Worm (Caenorhabditis elegans) whole organism, L3 larva: ENCODE data around the gene T20B12.5.

Source experiments
- R02D3.7 ChIP-seq: fragments of 150-350 bp; optimal IDR thresholded peaks from 2 replicates; lab custom pipeline; 2014; ENCODE audit warnings: missing biosample characterization, missing genetic modification characterization
- aly-2 ChIP-seq: fragments of 150-350 bp; optimal IDR thresholded peaks from 2 replicates; lab custom pipeline; 2014; ENCODE audit warnings: missing biosample characterization, missing genetic modification characterization
- ama-1 ChIP-seq: fragments of 150-350 bp; optimal IDR thresholded peaks from 2 replicates; lab custom pipeline; 2018
- ceh-16 ChIP-seq: sonication (generic microtip); optimal IDR thresholded peaks from 2 replicates; lab custom pipeline; 2017; ENCODE audit warnings: missing biosample characterization, missing genetic modification characterization
- ceh-28 ChIP-seq: fragments of 150-350 bp; optimal IDR thresholded peaks from 2 replicates; lab custom pipeline; 2014; ENCODE audit warnings: missing biosample characterization, missing genetic modification reagents, missing genetic modification characterization
- ceh-82 ChIP-seq: fragments of 150-350 bp; optimal IDR thresholded peaks from 2 replicates; lab custom pipeline; 2014; ENCODE audit warnings: missing biosample characterization, missing genetic modification characterization
- ceh-9 ChIP-seq: sonication (generic microtip); optimal IDR thresholded peaks from 2 replicates; lab custom pipeline; 2018; ENCODE audit warnings: missing biosample characterization, missing genetic modification characterization
- egl-27 ChIP-seq: sonication (generic microtip); optimal IDR thresholded peaks from 4 replicates; lab custom pipeline; 2017; ENCODE audit warnings: missing biosample characterization, missing genetic modification reagents, missing genetic modification characterization
- elt-1 ChIP-seq: fragments of 150-350 bp; optimal IDR thresholded peaks from 2 replicates; lab custom pipeline; 2014; ENCODE audit warnings: missing biosample characterization, missing genetic modification characterization
- elt-2 ChIP-seq: sonication (generic microtip); optimal IDR thresholded peaks from 2 replicates; lab custom pipeline; 2016; ENCODE audit warnings: missing genetic modification reagents, mild to moderate bottlenecking, missing genetic modification characterization, missing compliant biosample characterization
- elt-3 ChIP-seq, 3 experiments: fragments of 150-350 bp in 1 of 3; sonication (generic microtip) in 2 of 3; optimal IDR thresholded peaks; 2 replicates in 2 of 3; 4 replicates in 1 of 3; lab custom pipeline; 2014 to 2017; ENCODE audit warnings: missing biosample characterization in 3 of 3, missing genetic modification characterization in 3 of 3
- fkh-10 ChIP-seq: sonication (generic microtip); optimal IDR thresholded peaks from 2 replicates; lab custom pipeline; 2017; ENCODE audit warnings: missing biosample characterization, missing genetic modification reagents, missing genetic modification characterization
- fkh-2 ChIP-seq: fragments of 150-350 bp; optimal IDR thresholded peaks from 2 replicates; lab custom pipeline; 2014; ENCODE audit warnings: missing biosample characterization, missing genetic modification reagents, missing genetic modification characterization
- hmg-11 ChIP-seq: sonication (generic microtip); optimal IDR thresholded peaks from 2 replicates; lab custom pipeline; 2016; ENCODE audit warnings: missing genetic modification characterization, missing compliant biosample characterization
- lin-15B ChIP-seq: fragments of 150-350 bp; optimal IDR thresholded peaks from 2 replicates; lab custom pipeline; 2014; ENCODE audit warnings: missing biosample characterization, missing genetic modification characterization
- lin-39 ChIP-seq: fragments of 150-350 bp; optimal IDR thresholded peaks from 2 replicates; lab custom pipeline; 2018; ENCODE audit warnings: missing biosample characterization, missing genetic modification reagents, missing genetic modification characterization
- lsy-12 ChIP-seq: sonication (generic microtip); optimal IDR thresholded peaks from 2 replicates; lab custom pipeline; 2016; ENCODE audit warnings: mild to moderate bottlenecking, missing genetic modification characterization, missing compliant biosample characterization
- mdl-1 ChIP-seq: fragments of 150-350 bp; optimal IDR thresholded peaks from 2 replicates; lab custom pipeline; 2014; ENCODE audit warnings: missing biosample characterization, missing genetic modification characterization
- mml-1 ChIP-seq: fragments of 150-350 bp; sonication (generic microtip); optimal IDR thresholded peaks from 3 replicates; lab custom pipeline; 2014; ENCODE audit warnings: missing biosample characterization, missing genetic modification characterization
- nfya-1 ChIP-seq: sonication (generic microtip); optimal IDR thresholded peaks from 2 replicates; lab custom pipeline; 2017; ENCODE audit warnings: missing genetic modification characterization, mild to moderate bottlenecking, missing compliant biosample characterization, antibody characterized with exemption, moderate library complexity; ENCODE audit not compliant: insufficient read depth
- nhr-12 ChIP-seq: fragments of 150-350 bp; optimal IDR thresholded peaks from 2 replicates; lab custom pipeline; 2014; ENCODE audit warnings: missing biosample characterization, missing genetic modification characterization
- nhr-23 ChIP-seq: fragments of 150-350 bp; optimal IDR thresholded peaks from 2 replicates; lab custom pipeline; 2014; ENCODE audit warnings: missing biosample characterization, missing genetic modification reagents, missing genetic modification characterization
- nhr-237 ChIP-seq: fragments of 150-350 bp; optimal IDR thresholded peaks from 2 replicates; lab custom pipeline; 2014; ENCODE audit warnings: missing biosample characterization, missing genetic modification characterization
- nhr-25 ChIP-seq: sonication (generic microtip); optimal IDR thresholded peaks from 2 replicates; lab custom pipeline; 2017; ENCODE audit warnings: missing biosample characterization, missing genetic modification characterization
- nhr-43 ChIP-seq: sonication (generic microtip); optimal IDR thresholded peaks from 2 replicates; lab custom pipeline; 2016; ENCODE audit warnings: mild to moderate bottlenecking, missing genetic modification characterization, missing compliant biosample characterization; ENCODE audit not compliant: poor library complexity, severe bottlenecking
- nhr-67 ChIP-seq: fragments of 150-350 bp; optimal IDR thresholded peaks from 2 replicates; lab custom pipeline; 2014; ENCODE audit warnings: missing biosample characterization, missing genetic modification characterization
- nhr-77 ChIP-seq: fragments of 150-350 bp; optimal IDR thresholded peaks from 2 replicates; lab custom pipeline; 2014; ENCODE audit warnings: missing biosample characterization, missing genetic modification characterization
- pha-4 ChIP-seq: fragments of 150-350 bp; optimal IDR thresholded peaks from 2 replicates; lab custom pipeline; 2014; ENCODE audit warnings: missing biosample characterization, missing genetic modification reagents, missing genetic modification characterization
- pqm-1 ChIP-seq: fragments of 150-350 bp; optimal IDR thresholded peaks from 2 replicates; lab custom pipeline; 2017; ENCODE audit warnings: missing biosample characterization, missing genetic modification characterization, inconsistent platforms
- skn-1 ChIP-seq: fragments of 150-350 bp; optimal IDR thresholded peaks from 2 replicates; lab custom pipeline; 2014; ENCODE audit warnings: missing biosample characterization, missing genetic modification characterization
- snpc-4 ChIP-seq: fragments of 150-350 bp; optimal IDR thresholded peaks from 2 replicates; lab custom pipeline; 2014; ENCODE audit warnings: missing biosample characterization, missing genetic modification characterization
- unc-39 ChIP-seq: sonication (generic microtip); optimal IDR thresholded peaks from 4 replicates; lab custom pipeline; 2017; ENCODE audit warnings: missing biosample characterization, missing genetic modification characterization
- unc-62 ChIP-seq: fragments of 150-350 bp; sonication (generic microtip); optimal IDR thresholded peaks from 4 replicates; lab custom pipeline; 2014; ENCODE audit warnings: missing biosample characterization, missing genetic modification reagents, missing genetic modification characterization
- zag-1 ChIP-seq: fragments of 150-350 bp; optimal IDR thresholded peaks from 2 replicates; lab custom pipeline; 2014; ENCODE audit warnings: missing biosample characterization, missing genetic modification characterization
- ztf-11 ChIP-seq: fragments of 150-350 bp; optimal IDR thresholded peaks from 2 replicates; lab custom pipeline; 2014; ENCODE audit warnings: missing biosample characterization, missing genetic modification characterization
- ztf-4 ChIP-seq: fragments of 150-350 bp; optimal IDR thresholded peaks from 2 replicates; lab custom pipeline; 2014; ENCODE audit warnings: missing biosample characterization, missing genetic modification characterization

The T20B12.5 gene

ce11 chrIII:7347049-7347448 lies 19.9 kb downstream of the T20B12.5 start, which contains the start of gene F08F8.7:
Gene F08F8.7, minus strand, starts transcription at chrIII:7347149.
- TF ChIP-seq elt-3 (tag; optimal IDR thresholded peaks at IDR 0.05; lab: Kevin White, UChicago), result no peak
- TF ChIP-seq, all 47 proteins: peak for 0

- TF ChIP-seq lin-15B (tag; lab: Kevin White, UChicago), result no peak
- no peak for TF ChIP-seq ceh-9
- TF ChIP-seq nhr-77 (tag; lab: Kevin White, UChicago), result no peak
- no peak for TF ChIP-seq zag-1 (tag; lab: Kevin White, UChicago)
- no peak for TF ChIP-seq R02D3.7
- TF ChIP-seq nhr-12 (tag; lab: Kevin White, UChicago), result no peak
- TF ChIP-seq ceh-16 (tag; lab: Kevin White, UChicago), result no peak
- TF ChIP-seq mdl-1 (tag; lab: Kevin White, UChicago), result no peak
- no peak for TF ChIP-seq fkh-2 (tag; lab: Kevin White, UChicago)
- no peak for TF ChIP-seq nhr-237 (tag; lab: Kevin White, UChicago)
- no peak for TF ChIP-seq nhr-23
- no peak for TF ChIP-seq nhr-43 (tag; lab: Kevin White, UChicago)
- TF ChIP-seq skn-1 (tag; lab: Kevin White, UChicago), result no peak
Measured at ce11 chrIII:7343389-7343788, 23.5 kb downstream of the T20B12.5 start, which contains the start of gene F08F8.6. Gene F08F8.6, plus strand, starts transcription at chrIII:7343689.

- TF ChIP-seq ama-1 (lab: Kevin White, UChicago), result no peak
- TF ChIP-seq ceh-28 (tag; lab: Kevin White, UChicago), result no peak
- no peak for TF ChIP-seq ztf-11
- no peak for TF ChIP-seq aly-2 (tag; lab: Kevin White, UChicago)
- TF ChIP-seq ceh-82 (tag; lab: Kevin White, UChicago), result no peak
- no peak for TF ChIP-seq nhr-237 (tag; lab: Kevin White, UChicago)
- no peak for TF ChIP-seq elt-2 (tag; lab: Kevin White, UChicago)
- no peak for TF ChIP-seq snpc-4 (tag; lab: Kevin White, UChicago)
- no peak for TF ChIP-seq ceh-16 (tag; lab: Kevin White, UChicago)
- TF ChIP-seq elt-1 (tag; lab: Kevin White, UChicago), result no peak
- TF ChIP-seq zag-1 (tag; lab: Kevin White, UChicago), result no peak
- TF ChIP-seq unc-39 (tag; lab: Kevin White, UChicago), result no peak
- no peak for TF ChIP-seq nhr-12 (tag; lab: Kevin White, UChicago)
- no peak for TF ChIP-seq egl-27 (tag; lab: Kevin White, UChicago)
- TF ChIP-seq pqm-1 (tag; lab: Kevin White, UChicago), result no peak
- no peak for TF ChIP-seq nhr-67
- TF ChIP-seq lin-15B (tag; lab: Kevin White, UChicago), result no peak
- no peak for TF ChIP-seq fkh-10 (GFP tag; lab: Kevin White, UChicago)
- no peak for TF ChIP-seq mdl-1 (tag; lab: Kevin White, UChicago)
- no peak for TF ChIP-seq pha-4 (tag; lab: Kevin White, UChicago)
Measured at ce11 chrIII:7339138-7339537, 27.8 kb downstream of the T20B12.5 start.

ce11 chrIII:7338693-7339092 lies 28.2 kb downstream of the T20B12.5 start, which contains the start of gene kap-1:
Gene kap-1, plus strand, starts transcription at chrIII:7338835.
- TF ChIP-seq nfya-1 (tag; lab: Kevin White, UChicago) (peak; percentile 33), ama-1 (lab: Kevin White, UChicago) (peak; percentile 90), unc-62 (GFP tag; lab: Kevin White, UChicago) (no peak), ztf-4 (tag; lab: Kevin White, UChicago) (no peak), mdl-1 (tag; lab: Kevin White, UChicago) (no peak), nhr-43 (tag; lab: Kevin White, UChicago) (peak; percentile 40), nhr-23 (no peak), elt-2 (tag; lab: Kevin White, UChicago) (peak; percentile 11), pha-4 (tag; lab: Kevin White, UChicago) (no peak), lin-39 (tag; lab: Kevin White, UChicago) (no peak), lsy-12 (tag; lab: Kevin White, UChicago) (peak; percentile 56), hmg-11 (tag; lab: Kevin White, UChicago) (peak; percentile 7), ztf-11 (no peak), mml-1 (tag; lab: Kevin White, UChicago) (no peak), aly-2 (tag; lab: Kevin White, UChicago) (no peak), nhr-25 (tag; lab: Kevin White, UChicago) (no peak)
